Worm (Caenorhabditis elegans) whole organism, early embryonic: ENCODE data around the gene F36H5.8.

ENCODE experiments used
- B0310.2 ChIP-seq: sonication (generic microtip); optimal IDR thresholded peaks from 2 replicates; lab custom pipeline; 2016; ENCODE audit warnings: mild to moderate bottlenecking, missing genetic modification characterization, missing compliant biosample characterization
- F13C5.2 ChIP-seq: sonication (generic microtip); optimal IDR thresholded peaks from 2 replicates; lab custom pipeline; 2017; ENCODE audit warnings: mild to moderate bottlenecking, missing genetic modification characterization, inconsistent platforms, missing compliant biosample characterization
- aly-1 ChIP-seq: sonication (generic microtip); optimal IDR thresholded peaks from 2 replicates; lab custom pipeline; 2016; ENCODE audit warnings: missing genetic modification characterization, missing compliant biosample characterization
- ama-1 ChIP-seq: fragments of 150-350 bp; optimal IDR thresholded peaks from 2 replicates; lab custom pipeline; 2014
- ceh-13 ChIP-seq: fragments of 200-800 bp; sonication (Bioruptor generic); optimal IDR thresholded peaks from 2 replicates; lab custom pipeline; 2018; ENCODE audit warnings: mild to moderate bottlenecking, missing genetic modification characterization, missing compliant biosample characterization
- ceh-36 ChIP-seq: sonication (generic microtip); optimal IDR thresholded peaks from 2 replicates; lab custom pipeline; 2016; ENCODE audit warnings: missing genetic modification characterization, inconsistent platforms, missing compliant biosample characterization
- ets-7 ChIP-seq: sonication (generic microtip); optimal IDR thresholded peaks from 2 replicates; lab custom pipeline; 2016; ENCODE audit warnings: missing genotype, missing genetic modification characterization, missing compliant biosample characterization
- flt-1 ChIP-seq: fragments of 200-800 bp; sonication (Bioruptor generic); IDR thresholded peaks from 2 replicates; pipeline ENCODE4 v1.3.6; 2022; ENCODE audit warnings: missing genetic modification characterization, missing compliant biosample characterization
- hmbx-1 ChIP-seq: sonication (generic microtip); optimal IDR thresholded peaks from 2 replicates; lab custom pipeline; 2016; ENCODE audit warnings: mild to moderate bottlenecking, missing genetic modification characterization, missing compliant biosample characterization
- hnd-1 ChIP-seq: sonication (generic microtip); optimal IDR thresholded peaks from 2 replicates; lab custom pipeline; 2016; ENCODE audit warnings: missing genetic modification characterization, missing compliant biosample characterization
- scrt-1 ChIP-seq: fragments of 200-800 bp; sonication (Bioruptor generic); IDR thresholded peaks from 2 replicates; pipeline ENCODE4 v1.3.6; 2022; ENCODE audit warnings: missing genetic modification characterization, missing compliant biosample characterization
- sea-1 ChIP-seq: fragments of 200-800 bp; sonication (Bioruptor generic); conservative IDR thresholded peaks from 2 replicates; pipeline ENCODE4 v1.3.6; 2022; ENCODE audit warnings: missing genetic modification characterization, missing compliant biosample characterization
- tbx-37 ChIP-seq: fragments of 200-800 bp; sonication (Bioruptor generic); conservative IDR thresholded peaks from 2 replicates; pipeline ENCODE4 v1.3.6; 2022; ENCODE audit warnings: missing genetic modification reagents, missing genetic modification characterization, missing compliant biosample characterization
- tra-4 ChIP-seq: sonication (generic microtip); optimal IDR thresholded peaks from 2 replicates; lab custom pipeline; 2017; ENCODE audit warnings: missing genetic modification characterization, missing compliant biosample characterization

ce11 chrII:1759602-1760001 lies 9.1 kb upstream of the F36H5.8 start, which contains the start of gene F36H5.18:
- TF ChIP-seq tbx-37 (GFP tag; lab: Robert Waterston, UW) (no peak), ama-1 (lab: Kevin White, UChicago) (no peak), tra-4 (no peak), flt-1 (GFP tag; lab: Robert Waterston, UW) (no peak), hmbx-1 (no peak), hnd-1 (tag; lab: Kevin White, UChicago) (no peak), ets-7 (no peak), ceh-36 (tag; lab: Kevin White, UChicago) (no peak), aly-1 (tag; lab: Kevin White, UChicago) (no peak), B0310.2 (no peak), F13C5.2 (tag; lab: Kevin White, UChicago) (no peak), scrt-1 (no peak), sea-1 (no peak), ceh-13 (no peak)
